Fruit fly (Drosophila melanogaster): ENCODE data around the gene Ssl2.

DNA sequence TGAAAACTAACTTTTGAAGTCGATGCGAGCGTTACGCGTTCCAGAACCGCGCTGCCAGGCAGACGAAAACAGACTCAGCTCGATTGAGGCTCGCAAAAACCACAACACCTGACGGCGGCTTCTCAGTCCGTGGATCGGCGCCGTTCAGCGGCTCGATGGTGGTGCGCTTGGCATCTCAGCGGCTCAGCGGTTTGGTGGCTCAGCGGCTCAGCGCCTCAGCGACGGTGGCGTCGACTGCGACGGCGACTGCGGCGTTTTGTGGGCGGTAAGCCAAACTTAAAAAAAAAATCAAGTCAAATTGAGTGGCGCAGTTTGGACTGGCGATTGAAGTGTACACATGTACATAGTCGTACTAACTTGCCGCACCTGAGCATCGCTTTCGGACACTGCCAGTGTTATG lies 12.1 kb downstream of the Ssl2 start, which contains the start of gene wat:
- TF ChIP-seq CG8159 (tag; optimal IDR thresholded peaks at IDR 0.05) (no peak), CG12605 (GFP tag; IDR thresholded peaks at IDR 0.05) (no peak), CG17806 (tag; optimal IDR thresholded peaks at IDR 0.05) (no peak), gl (tag; optimal IDR thresholded peaks at IDR 0.05) (no peak), CG15710 (tag; optimal IDR thresholded peaks at IDR 0.05) (no peak), CG14655 (GFP tag; optimal IDR thresholded peaks at IDR 0.05) (no peak), Pif1B (GFP tag; optimal IDR thresholded peaks at IDR 0.05) (no peak), Ets98B (GFP tag; IDR thresholded peaks at IDR 0.05) (peak; percentile 9; the same call in 1 of the 2 replicates), CG8301 (tag; optimal IDR thresholded peaks at IDR 0.05) (no peak)
